Worm (Caenorhabditis elegans) whole organism, L1 larva: Measurements from ENCODE around the gene aqp-5.
A peak's percentile ranks its signal among the peaks of the same experiment; 100 is the strongest.

Experiments
- C16A3.4 ChIP-seq: fragments of 150-350 bp; optimal IDR thresholded peaks from 2 replicates; lab custom pipeline; 2014; ENCODE audit warnings: missing biosample characterization, missing genetic modification characterization
- C34B4.2 ChIP-seq: sonication (generic microtip); optimal IDR thresholded peaks from 2 replicates; lab custom pipeline; 2017; ENCODE audit warnings: mild to moderate bottlenecking, missing genetic modification characterization, missing compliant biosample characterization
- aha-1 ChIP-seq: fragments of 150-350 bp; optimal IDR thresholded peaks from 2 replicates; lab custom pipeline; 2014; ENCODE audit warnings: missing biosample characterization, missing genetic modification characterization
- ama-1 ChIP-seq: fragments of 150-350 bp; optimal IDR thresholded peaks from 2 replicates; lab custom pipeline; 2014
- blmp-1 ChIP-seq: fragments of 150-350 bp; optimal IDR thresholded peaks from 2 replicates; lab custom pipeline; 2014; ENCODE audit warnings: missing biosample characterization, missing genetic modification characterization
- ceh-63 ChIP-seq: fragments of 200-800 bp; sonication (Bioruptor generic); optimal IDR thresholded peaks from 2 replicates; lab custom pipeline; 2018; ENCODE audit warnings: mild to moderate bottlenecking, missing genetic modification characterization, missing compliant biosample characterization
- ceh-8 ChIP-seq: fragments of 200-800 bp; sonication (Bioruptor generic); optimal IDR thresholded peaks from 2 replicates; lab custom pipeline; 2018; ENCODE audit warnings: mild to moderate bottlenecking, missing genetic modification characterization, moderate library complexity, missing compliant biosample characterization
- ceh-82 ChIP-seq, 3 experiments: fragments of 150-350 bp in 1 of 3; sonication (generic microtip) in 2 of 3; optimal IDR thresholded peaks; 2 replicates each; lab custom pipeline; 2014 to 2017; ENCODE audit warnings: missing biosample characterization in 3 of 3, missing genetic modification characterization in 3 of 3
- dsc-1 ChIP-seq: sonication (generic microtip); optimal IDR thresholded peaks from 2 replicates; lab custom pipeline; 2016; ENCODE audit warnings: mild to moderate bottlenecking, missing genetic modification characterization, missing compliant biosample characterization
- efl-3 ChIP-seq: fragments of 200-800 bp; sonication (Bioruptor generic); optimal IDR thresholded peaks from 2 replicates; lab custom pipeline; 2018; ENCODE audit warnings: mild to moderate bottlenecking, missing genetic modification characterization, missing compliant biosample characterization
- egl-27 ChIP-seq, 2 experiments: fragments of 150-350 bp in 1 of 2; sonication (generic microtip); optimal IDR thresholded peaks; 3 replicates each; lab custom pipeline; 2017 to 2018; ENCODE audit warnings: missing biosample characterization in 2 of 2, missing genetic modification characterization in 2 of 2, missing genetic modification reagents in 2 of 2
- fkh-8 ChIP-seq: sonication (generic microtip); optimal IDR thresholded peaks from 2 replicates; lab custom pipeline; 2016; ENCODE audit warnings: mild to moderate bottlenecking, missing genetic modification characterization, missing compliant biosample characterization
- fos-1 ChIP-seq: fragments of 150-350 bp; optimal IDR thresholded peaks from 2 replicates; lab custom pipeline; 2014; ENCODE audit warnings: missing biosample characterization, missing genetic modification characterization
- grh-1 ChIP-seq: fragments of 200-800 bp; sonication (Bioruptor generic); IDR thresholded peaks from 2 replicates; pipeline ENCODE4 v1.3.6; 2022; ENCODE audit warnings: missing genetic modification reagents, missing genetic modification characterization, missing compliant biosample characterization
- hlh-4 ChIP-seq: sonication (generic microtip); optimal IDR thresholded peaks from 2 replicates; lab custom pipeline; 2016; ENCODE audit warnings: mild to moderate bottlenecking, missing genetic modification characterization, missing compliant biosample characterization
- irx-1 ChIP-seq: sonication (generic microtip); optimal IDR thresholded peaks from 2 replicates; lab custom pipeline; 2016; ENCODE audit warnings: missing genetic modification characterization, missing compliant biosample characterization
- isw-1 ChIP-seq: fragments of 200-800 bp; sonication (Bioruptor generic); IDR thresholded peaks from 2 replicates; pipeline ENCODE4 v1.3.6; 2022; ENCODE audit warnings: missing genetic modification characterization, missing compliant biosample characterization
- jun-1 ChIP-seq: fragments of 150-350 bp; optimal IDR thresholded peaks from 2 replicates; lab custom pipeline; 2014; ENCODE audit warnings: missing biosample characterization, missing genetic modification reagents, missing genetic modification characterization
- lin-13 ChIP-seq: fragments of 150-350 bp; optimal IDR thresholded peaks from 2 replicates; lab custom pipeline; 2014; ENCODE audit warnings: missing biosample characterization, missing genetic modification reagents, missing genetic modification characterization
- lsy-2 ChIP-seq, 2 experiments: fragments of 150-350 bp; optimal IDR thresholded peaks; 2 replicates each; lab custom pipeline; 2014; ENCODE audit warnings: missing biosample characterization in 2 of 2, missing genetic modification characterization in 2 of 2
- mab-9 ChIP-seq: fragments of 200-800 bp; sonication (Bioruptor generic); IDR thresholded peaks from 2 replicates; pipeline ENCODE4 v1.3.6; 2022; ENCODE audit warnings: missing genetic modification reagents, missing genetic modification characterization, missing compliant biosample characterization
- mef-2 ChIP-seq: fragments of 150-350 bp; optimal IDR thresholded peaks from 2 replicates; lab custom pipeline; 2014; ENCODE audit warnings: missing biosample characterization, missing genetic modification characterization
- mep-1 ChIP-seq: fragments of 150-350 bp; optimal IDR thresholded peaks from 2 replicates; lab custom pipeline; 2014; ENCODE audit warnings: missing biosample characterization, missing genetic modification characterization
- nhr-11 ChIP-seq: fragments of 150-350 bp; optimal IDR thresholded peaks from 2 replicates; lab custom pipeline; 2014; ENCODE audit warnings: missing biosample characterization, missing genetic modification characterization
- nhr-20 ChIP-seq: sonication (generic microtip); optimal IDR thresholded peaks from 2 replicates; lab custom pipeline; 2016; ENCODE audit warnings: mild to moderate bottlenecking, missing genetic modification characterization, missing compliant biosample characterization
- nhr-237 ChIP-seq: fragments of 150-350 bp; optimal IDR thresholded peaks from 2 replicates; lab custom pipeline; 2014; ENCODE audit warnings: missing biosample characterization, missing genetic modification characterization
- nhr-71 ChIP-seq: sonication (generic microtip); optimal IDR thresholded peaks from 2 replicates; lab custom pipeline; 2016; ENCODE audit warnings: mild to moderate bottlenecking, missing genetic modification characterization, moderate library complexity, missing compliant biosample characterization
- nhr-84 ChIP-seq: sonication (generic microtip); optimal IDR thresholded peaks from 2 replicates; lab custom pipeline; 2017; ENCODE audit warnings: missing biosample characterization, missing genetic modification characterization
- pag-3 ChIP-seq: sonication (generic microtip); optimal IDR thresholded peaks from 2 replicates; lab custom pipeline; 2017; ENCODE audit warnings: missing genetic modification characterization, mild to moderate bottlenecking, missing compliant biosample characterization, antibody characterized with exemption, borderline replicate concordance; ENCODE audit not compliant: insufficient read depth
- pax-3 ChIP-seq: fragments of 200-800 bp; sonication (Bioruptor generic); optimal IDR thresholded peaks from 2 replicates; lab custom pipeline; 2018; ENCODE audit warnings: mild to moderate bottlenecking, missing genetic modification characterization, moderate library complexity, missing compliant biosample characterization
- pqm-1 ChIP-seq: sonication (generic microtip); optimal IDR thresholded peaks from 3 replicates; lab custom pipeline; 2017; ENCODE audit warnings: missing biosample characterization, missing genetic modification characterization
- rnt-1 ChIP-seq: sonication (generic microtip); optimal IDR thresholded peaks from 2 replicates; lab custom pipeline; 2016; ENCODE audit warnings: mild to moderate bottlenecking, missing genetic modification characterization, moderate library complexity, missing compliant biosample characterization
- skn-1 ChIP-seq: fragments of 150-350 bp; optimal IDR thresholded peaks from 2 replicates; lab custom pipeline; 2014; ENCODE audit warnings: missing biosample characterization, missing genetic modification characterization
- snpc-4 ChIP-seq: fragments of 150-350 bp; optimal IDR thresholded peaks from 2 replicates; lab custom pipeline; 2014; ENCODE audit warnings: missing biosample characterization, missing genetic modification characterization
- snu-23 ChIP-seq: sonication (generic microtip); optimal IDR thresholded peaks from 2 replicates; lab custom pipeline; 2016; ENCODE audit warnings: missing genetic modification characterization, missing compliant biosample characterization
- sox-4 ChIP-seq: sonication (generic microtip); optimal IDR thresholded peaks from 2 replicates; lab custom pipeline; 2016; ENCODE audit warnings: missing genetic modification characterization, missing compliant biosample characterization
- swsn-7 ChIP-seq: sonication (generic microtip); optimal IDR thresholded peaks from 2 replicates; lab custom pipeline; 2016; ENCODE audit warnings: missing genetic modification characterization, missing compliant biosample characterization
- unc-130 ChIP-seq: fragments of 150-350 bp; optimal IDR thresholded peaks from 2 replicates; lab custom pipeline; 2017; ENCODE audit warnings: missing biosample characterization, missing genetic modification characterization, inconsistent platforms
- unc-62 ChIP-seq: fragments of 150-350 bp; optimal IDR thresholded peaks from 2 replicates; lab custom pipeline; 2014; ENCODE audit warnings: missing biosample characterization, missing genetic modification reagents, missing genetic modification characterization
- unc-86 ChIP-seq: sonication (generic microtip); optimal IDR thresholded peaks from 2 replicates; lab custom pipeline; 2016; ENCODE audit warnings: missing genetic modification characterization, missing compliant biosample characterization
- vab-15 ChIP-seq: sonication (generic microtip); optimal IDR thresholded peaks from 2 replicates; lab custom pipeline; 2017; ENCODE audit warnings: missing genotype, mild to moderate bottlenecking, missing genetic modification characterization, missing compliant biosample characterization
- zag-1 ChIP-seq: fragments of 150-350 bp; optimal IDR thresholded peaks from 2 replicates; lab custom pipeline; 2014; ENCODE audit warnings: missing biosample characterization, missing genetic modification characterization
- zip-4 ChIP-seq: fragments of 200-800 bp; sonication (Bioruptor generic); optimal IDR thresholded peaks from 2 replicates; lab custom pipeline; 2018; ENCODE audit warnings: mild to moderate bottlenecking, missing genetic modification characterization, moderate library complexity, missing compliant biosample characterization
- ztf-11 ChIP-seq, 2 experiments: sonication (generic microtip); optimal IDR thresholded peaks; 2 replicates each; lab custom pipeline; 2016 to 2017; ENCODE audit warnings: missing genetic modification characterization in 2 of 2, missing biosample characterization in 1 of 2, missing compliant biosample characterization in 1 of 2
- ztf-4 ChIP-seq: fragments of 150-350 bp; optimal IDR thresholded peaks from 2 replicates; lab custom pipeline; 2014; ENCODE audit warnings: missing biosample characterization, missing genetic modification characterization

aqp-5 gene

DNA sequence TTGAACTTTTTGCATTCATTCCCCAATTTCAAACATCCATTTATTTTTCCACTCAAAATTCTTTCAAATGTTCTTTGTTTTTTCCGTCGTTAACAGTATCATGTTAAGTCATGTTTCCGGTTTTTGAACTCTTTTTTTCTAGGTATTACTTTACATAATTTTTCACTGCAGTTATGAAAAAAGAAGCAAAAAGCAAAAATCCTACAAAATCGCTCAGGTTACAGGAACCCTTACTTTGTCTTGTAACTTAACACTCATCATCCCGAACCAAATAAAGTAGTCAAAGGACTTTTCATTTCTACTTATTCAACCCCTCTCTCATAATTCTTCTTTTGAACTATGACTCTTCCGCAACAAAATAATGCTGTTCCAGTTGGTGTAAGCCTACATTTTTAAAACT lies at the start of gene aqp-5:
Gene aqp-5 (plus strand): TSS at position 301 of the 400 bp plus-strand sequence.
- TF ChIP-seq pqm-1 (tag; lab: Kevin White, UChicago) (no peak), ztf-4 (tag; lab: Kevin White, UChicago) (no peak), ceh-82 (tag; optimal IDR thresholded peaks at IDR 0.05; lab: Kevin White, UChicago) (no peak), zag-1 (tag; lab: Kevin White, UChicago) (no peak), swsn-7 (tag; lab: Kevin White, UChicago) (no peak), egl-27 (tag; optimal IDR thresholded peaks at IDR 0.05; lab: Kevin White, UChicago) (no peak), mab-9 (GFP tag; lab: Robert Waterston, UW) (no peak), unc-62 (no peak)
- TF ChIP-seq, all 84 proteins: peak for 0

DNA sequence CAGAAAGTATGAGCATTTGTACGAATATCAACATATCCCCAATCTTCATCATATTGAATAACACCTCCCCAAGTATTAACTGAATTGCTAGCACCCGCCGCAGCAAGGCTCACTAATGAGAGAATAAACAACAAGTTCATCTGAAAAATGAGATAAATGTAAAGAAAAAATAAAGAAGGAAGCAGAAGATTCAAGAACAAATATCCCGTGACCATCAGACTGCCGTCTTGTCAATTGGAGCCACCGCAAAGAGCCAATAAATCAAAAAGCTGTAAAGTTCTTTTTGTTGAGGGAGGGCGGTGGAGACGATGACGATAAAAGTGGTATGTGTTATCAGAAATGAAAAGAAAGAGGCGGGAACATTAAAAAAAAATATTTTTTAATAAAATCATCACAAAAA lies 38.1 kb upstream of the aqp-5 start, which contains the start of gene Y32F6A.5:
Gene Y32F6A.5 (minus strand): TSS at position 140 of the 400 bp plus-strand sequence.
- TF ChIP-seq rnt-1 (tag; lab: Kevin White, UChicago): peak; percentile 25
- no peak for TF ChIP-seq ama-1 (lab: Kevin White, UChicago)
- no peak for TF ChIP-seq pax-3 (tag; lab: Kevin White, UChicago)
- TF ChIP-seq grh-1 (GFP tag; lab: Robert Waterston, UW): no peak
- TF ChIP-seq unc-86 (tag; lab: Kevin White, UChicago): no peak
- TF ChIP-seq C34B4.2 (tag; lab: Kevin White, UChicago): no peak
- TF ChIP-seq zip-4 (GFP tag; lab: Kevin White, UChicago): no peak
- no peak for TF ChIP-seq irx-1 (tag; lab: Kevin White, UChicago)
- TF ChIP-seq nhr-11: no peak

DNA sequence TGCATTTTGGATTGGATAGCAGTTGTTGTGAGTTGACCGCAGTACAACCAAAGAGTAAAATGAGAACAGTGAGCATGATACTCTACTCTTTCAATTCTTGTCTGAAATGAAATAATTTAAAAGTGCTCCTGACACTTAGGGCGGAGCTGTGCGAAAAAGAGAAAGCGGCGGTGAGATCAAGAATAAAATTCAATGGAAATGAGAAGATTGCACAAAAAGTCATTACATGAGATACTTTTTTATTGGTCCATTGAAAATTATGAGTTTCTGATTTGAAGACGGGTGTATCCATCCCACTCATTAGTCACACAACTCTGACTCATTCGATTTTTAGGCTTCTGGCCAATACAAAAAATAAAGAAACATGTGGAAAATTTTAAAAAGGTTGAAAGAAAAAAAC lies 34.3 kb upstream of the aqp-5 start, which contains the start of gene F22E12.1:
Gene F22E12.1 (minus strand): TSS at position 101 of the 400 bp plus-strand sequence.
- TF ChIP-seq ceh-63 (GFP tag; lab: Kevin White, UChicago) (no peak), pqm-1 (tag; lab: Kevin White, UChicago) (no peak), lin-13 (GFP tag; lab: Kevin White, UChicago) (no peak), snpc-4 (tag; lab: Kevin White, UChicago) (no peak), swsn-7 (tag; lab: Kevin White, UChicago) (no peak), snu-23 (GFP tag; lab: Kevin White, UChicago) (no peak), zip-4 (GFP tag; lab: Kevin White, UChicago) (no peak), vab-15 (tag; lab: Kevin White, UChicago) (no peak), pag-3 (tag; lab: Kevin White, UChicago) (no peak), unc-130 (tag; lab: Kevin White, UChicago) (no peak), nhr-237 (no peak), aha-1 (tag; lab: Kevin White, UChicago) (no peak), jun-1 (tag; lab: Kevin White, UChicago) (no peak), fkh-8 (tag; lab: Kevin White, UChicago) (no peak), nhr-11 (no peak)
- TF ChIP-seq, all 84 proteins: peak for 0

DNA sequence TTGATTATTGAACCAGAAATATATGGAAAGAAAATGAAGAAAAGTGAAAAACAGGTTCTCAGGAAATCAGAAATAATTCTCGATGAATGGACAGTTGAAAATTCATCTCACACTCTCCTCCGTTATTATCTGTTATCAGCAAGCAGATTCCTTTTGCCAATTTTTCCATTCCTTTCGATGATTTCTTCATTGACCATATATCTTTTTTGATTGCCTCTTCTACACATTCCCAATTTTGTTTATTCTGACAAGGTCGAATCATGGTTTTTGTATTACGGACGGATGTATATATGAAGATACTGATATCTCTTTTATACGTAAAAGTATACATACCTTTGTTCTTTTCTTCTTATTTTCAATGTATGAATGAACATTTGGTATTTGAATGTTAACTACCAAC lies 30.9 kb upstream of the aqp-5 start:
- TF ChIP-seq dsc-1 (tag; lab: Kevin White, UChicago) (no peak), efl-3 (no peak), unc-86 (tag; lab: Kevin White, UChicago) (no peak), sox-4 (no peak), snu-23 (GFP tag; lab: Kevin White, UChicago) (peak; percentile 30), zip-4 (GFP tag; lab: Kevin White, UChicago) (no peak), C16A3.4 (tag; lab: Kevin White, UChicago) (no peak), nhr-237 (no peak), fos-1 (tag; lab: Kevin White, UChicago) (no peak), ztf-11 (tag; optimal IDR thresholded peaks at IDR 0.05; lab: Kevin White, UChicago) (no peak), blmp-1 (tag; lab: Kevin White, UChicago) (peak; percentile 70), isw-1 (no peak), nhr-71 (tag; lab: Kevin White, UChicago) (peak; percentile 37), swsn-7 (tag; lab: Kevin White, UChicago) (no peak), ceh-8 (GFP tag; lab: Kevin White, UChicago) (no peak), ceh-63 (GFP tag; lab: Kevin White, UChicago) (no peak), mep-1 (no peak), unc-62 (no peak), lsy-2 (tag; optimal IDR thresholded peaks at IDR 0.05; lab: Kevin White, UChicago) (peak in 1 of 2 experiments; percentile 29), lin-13 (GFP tag; lab: Kevin White, UChicago) (no peak), skn-1 (tag; lab: Kevin White, UChicago) (no peak), hlh-4 (tag; lab: Kevin White, UChicago) (no peak), snpc-4 (tag; lab: Kevin White, UChicago) (no peak), nhr-84 (tag; lab: Kevin White, UChicago) (no peak), nhr-20 (peak; percentile 31), vab-15 (tag; lab: Kevin White, UChicago) (no peak), mef-2 (tag; lab: Kevin White, UChicago) (no peak), grh-1 (GFP tag; lab: Robert Waterston, UW) (peak; percentile 24; the same call in 1 of the 2 replicates)
